Worm (Caenorhabditis elegans): ENCODE measurements around the gene ilcr-2.
A peak's percentile ranks its signal among the peaks of the same experiment; 100 is the strongest.

ilcr-2 gene

ce11 chrII:5437586-5437985 is 37.5 kb upstream of the ilcr-2 start, which contains the start of gene F07F6.1:
Gene F07F6.1, plus strand, starts transcription at chrII:5437886.
- TF ChIP-seq Y55F3AM.14 (GFP tag; optimal IDR thresholded peaks at IDR 0.05) (no peak), elt-1 (tag; optimal IDR thresholded peaks at IDR 0.05) (no peak), mdl-1 (tag; optimal IDR thresholded peaks at IDR 0.05) (no peak), nhr-77 (tag; optimal IDR thresholded peaks at IDR 0.05) (no peak), nhr-25 (tag; optimal IDR thresholded peaks at IDR 0.05) (no peak), lsy-2 (tag; optimal IDR thresholded peaks at IDR 0.05) (no peak), aly-2 (tag; optimal IDR thresholded peaks at IDR 0.05) (no peak)

- no peak for TF ChIP-seq nhr-77 (tag; optimal IDR thresholded peaks at IDR 0.05)
- no peak for TF ChIP-seq mab-5 (tag; optimal IDR thresholded peaks at IDR 0.05)
- TF ChIP-seq zag-1 (tag; optimal IDR thresholded peaks at IDR 0.05) = no peak
- TF ChIP-seq lin-39 (tag; optimal IDR thresholded peaks at IDR 0.05) = no peak
- no peak for TF ChIP-seq nhr-23 (tag; optimal IDR thresholded peaks at IDR 0.05)
- TF ChIP-seq F13H6.1 (tag; optimal IDR thresholded peaks at IDR 0.05) = no peak
- TF ChIP-seq aly-2 (tag; optimal IDR thresholded peaks at IDR 0.05) = no peak
- TF ChIP-seq ceh-82 (tag; optimal IDR thresholded peaks at IDR 0.05) = no peak
- TF ChIP-seq ztf-11 (tag; optimal IDR thresholded peaks at IDR 0.05) = no peak
- no peak for TF ChIP-seq peb-1 (tag; optimal IDR thresholded peaks at IDR 0.05)
- TF ChIP-seq egl-27 (tag; optimal IDR thresholded peaks at IDR 0.05) = no peak
- no peak for TF ChIP-seq elt-1 (tag; optimal IDR thresholded peaks at IDR 0.05)
Measured at ce11 chrII:5446506-5446905, 28.5 kb upstream of the ilcr-2 start, which contains the start of gene nmr-1. Gene nmr-1, minus strand, starts transcription at chrII:5446606.

- no peak for TF ChIP-seq aly-2 (tag; optimal IDR thresholded peaks at IDR 0.05)
- TF ChIP-seq nhr-129 (tag; optimal IDR thresholded peaks at IDR 0.05) = no peak
- TF ChIP-seq nhr-21 (tag; optimal IDR thresholded peaks at IDR 0.05) = no peak
- no peak for TF ChIP-seq unc-39 (tag; optimal IDR thresholded peaks at IDR 0.05)
- no peak for TF ChIP-seq crh-2 (tag; optimal IDR thresholded peaks at IDR 0.05)
- no peak for TF ChIP-seq mab-5 (tag; optimal IDR thresholded peaks at IDR 0.05)
- TF ChIP-seq Y55F3AM.14 (GFP tag; optimal IDR thresholded peaks at IDR 0.05) = no peak
- no peak for TF ChIP-seq ztf-1 (GFP tag; conservative IDR thresholded peaks at IDR 0.05)
- TF ChIP-seq nhr-6 (tag; optimal IDR thresholded peaks at IDR 0.05) = no peak
- no peak for TF ChIP-seq ZK546.5 (tag; optimal IDR thresholded peaks at IDR 0.05)
- no peak for TF ChIP-seq ceh-16 (tag; optimal IDR thresholded peaks at IDR 0.05)
Measured at ce11 chrII:5447381-5447780, 27.7 kb upstream of the ilcr-2 start, which contains the start of gene cex-1. Gene cex-1, plus strand, starts transcription at chrII:5447681.

- TF ChIP-seq F13H6.1 (tag; optimal IDR thresholded peaks at IDR 0.05) (peak; percentile 52), nhr-11 (tag; optimal IDR thresholded peaks at IDR 0.05) (no peak), sma-9 (GFP tag; optimal IDR thresholded peaks at IDR 0.05) (peak; percentile 60), sma-9 (tag; optimal IDR thresholded peaks at IDR 0.05) (no peak), egl-27 (tag; optimal IDR thresholded peaks at IDR 0.05) (no peak), nhr-12 (tag; optimal IDR thresholded peaks at IDR 0.05) (no peak), nhr-129 (tag; optimal IDR thresholded peaks at IDR 0.05) (no peak), snpc-4 (tag; optimal IDR thresholded peaks at IDR 0.05) (no peak)
Measured at ce11 chrII:5449219-5449618, 25.8 kb upstream of the ilcr-2 start.

- no peak for TF ChIP-seq nhr-10 (tag; optimal IDR thresholded peaks at IDR 0.05)
- no peak for TF ChIP-seq peb-1 (tag; optimal IDR thresholded peaks at IDR 0.05)
- TF ChIP-seq elt-3 (tag; optimal IDR thresholded peaks at IDR 0.05) = no peak
- no peak for TF ChIP-seq elt-1 (tag; optimal IDR thresholded peaks at IDR 0.05)
- peak; percentile 56 for TF ChIP-seq sma-3 (GFP tag; optimal IDR thresholded peaks at IDR 0.05)
Measured at ce11 chrII:5449620-5450019, 25.4 kb upstream of the ilcr-2 start.

ce11 chrII:5451278-5451677 is 23.8 kb upstream of the ilcr-2 start:
- TF ChIP-seq gmeb-1 (tag; optimal IDR thresholded peaks at IDR 0.05) (no peak), unc-62 (GFP tag; optimal IDR thresholded peaks at IDR 0.05) (no peak)
